Fruit fly (Drosophila melanogaster) whole organism, embryonic: ENCODE measurements around the gene Nep2.

Experiments
- Ada2b ChIP-seq: fragments of 200-800 bp; sonication (Bioruptor generic); IDR thresholded peaks from 2 replicates; pipeline ENCODE4 v1.3.6; 2022; ENCODE audit warnings: missing biosample characterization, missing genetic modification characterization
- Aef1 ChIP-seq: fragments of 200-800 bp; sonication (Bioruptor generic); IDR thresholded peaks from 3 replicates; pipeline ENCODE4 v1.3.6; 2022; ENCODE audit warnings: missing biosample characterization, missing genetic modification characterization
- B-H2 ChIP-seq: fragments of 200-800 bp; sonication (Bioruptor generic); optimal IDR thresholded peaks from 2 replicates; lab custom pipeline; 2018; ENCODE audit warnings: missing biosample characterization, mild to moderate bottlenecking, missing genetic modification characterization
- CG11560 ChIP-seq: fragments of 200-800 bp; sonication (Bioruptor generic); IDR thresholded peaks from 3 replicates; pipeline ENCODE4 v1.3.6; 2022; ENCODE audit warnings: missing biosample characterization, missing genetic modification characterization
- CG15514 ChIP-seq: fragments of 200-800 bp; sonication (Bioruptor generic); optimal IDR thresholded peaks from 3 replicates; lab custom pipeline; 2017; ENCODE audit warnings: missing biosample characterization, missing genetic modification characterization, mild to moderate bottlenecking, moderate library complexity, missing genetic modification reagents
- CG1602 ChIP-seq: fragments of 200-800 bp; sonication (Bioruptor generic); optimal IDR thresholded peaks from 3 replicates; lab custom pipeline; 2016; ENCODE audit warnings: missing biosample characterization, missing genetic modification characterization
- CG16779 ChIP-seq: fragments of 200-800 bp; sonication (Bioruptor generic); IDR thresholded peaks from 2 replicates; pipeline ENCODE4 v1.3.6; 2022; ENCODE audit warnings: missing biosample characterization, missing genetic modification characterization
- CG2199 ChIP-seq: fragments of 200-800 bp; sonication (Bioruptor generic); IDR thresholded peaks from 3 replicates; pipeline ENCODE4 v1.3.6; 2022; ENCODE audit warnings: missing biosample characterization, missing genetic modification characterization
- CG31388 ChIP-seq: fragments of 200-800 bp; sonication (Bioruptor generic); optimal IDR thresholded peaks from 2 replicates; lab custom pipeline; 2016; ENCODE audit warnings: missing biosample characterization, missing genetic modification characterization
- CG32772 ChIP-seq: fragments of 200-800 bp; sonication (Bioruptor generic); IDR thresholded peaks from 2 replicates; pipeline ENCODE4 v1.3.6; 2022; ENCODE audit warnings: missing biosample characterization, missing genetic modification characterization
- CG3407 ChIP-seq: fragments of 200-800 bp; sonication (Bioruptor generic); optimal IDR thresholded peaks from 2 replicates; lab custom pipeline; 2018; ENCODE audit warnings: missing biosample characterization, mild to moderate bottlenecking, missing genetic modification characterization
- CG4730 ChIP-seq: fragments of 200-800 bp; sonication (Bioruptor generic); IDR thresholded peaks from 2 replicates; pipeline ENCODE4 v1.3.6; 2022; ENCODE audit warnings: missing biosample characterization, missing genetic modification characterization
- CG4854 ChIP-seq: fragments of 200-800 bp; sonication (Bioruptor generic); optimal IDR thresholded peaks from 2 replicates; lab custom pipeline; 2016; ENCODE audit warnings: missing biosample characterization, missing genetic modification characterization, inconsistent platforms
- CG5245 ChIP-seq: fragments of 200-800 bp; sonication (Bioruptor generic); optimal IDR thresholded peaks from 3 replicates; lab custom pipeline; 2016; ENCODE audit warnings: missing biosample characterization, missing genetic modification characterization
- CG6791 ChIP-seq: fragments of 200-800 bp; sonication (Bioruptor generic); IDR thresholded peaks from 3 replicates; pipeline ENCODE4 v1.3.6; 2022; ENCODE audit warnings: missing biosample characterization, missing genetic modification characterization; ENCODE audit not compliant: partially characterized antibody
- CG7786 ChIP-seq: fragments of 200-800 bp; sonication (Bioruptor generic); optimal IDR thresholded peaks from 2 replicates; lab custom pipeline; 2016; ENCODE audit warnings: missing biosample characterization, missing genetic modification characterization
- CG9609 ChIP-seq: fragments of 200-800 bp; sonication (Bioruptor generic); optimal IDR thresholded peaks from 3 replicates; lab custom pipeline; 2016; ENCODE audit warnings: missing biosample characterization, missing genetic modification characterization
- D19B ChIP-seq: fragments of 200-800 bp; sonication (Bioruptor generic); optimal IDR thresholded peaks from 2 replicates; lab custom pipeline; 2017; ENCODE audit warnings: missing biosample characterization, mild to moderate bottlenecking, missing genetic modification characterization
- Dad ChIP-seq: fragments of 200-800 bp; sonication (Bioruptor generic); optimal IDR thresholded peaks from 3 replicates; lab custom pipeline; 2016; ENCODE audit warnings: missing biosample characterization, missing genetic modification characterization
- Drgx ChIP-seq: fragments of 200-800 bp; sonication (Bioruptor generic); IDR thresholded peaks from 2 replicates; pipeline ENCODE4 v1.3.6; 2022; ENCODE audit warnings: missing biosample characterization, missing genetic modification characterization
- ERR ChIP-seq: fragments of 200-800 bp; sonication (Bioruptor generic); optimal IDR thresholded peaks from 2 replicates; lab custom pipeline; 2016; ENCODE audit warnings: missing biosample characterization, missing genetic modification characterization
- Eip74EF ChIP-seq, 2 experiments: fragments of 200-800 bp in 1 of 2; fragments of >200 bp in 1 of 2; sonication (Bioruptor generic) in 1 of 2; optimal IDR thresholded peaks; 2 replicates each; lab custom pipeline; 2017 to 2019; ENCODE audit warnings: missing biosample characterization in 2 of 2, missing genetic modification characterization in 2 of 2, mild to moderate bottlenecking in 1 of 2, moderate library complexity in 1 of 2
- Elba2 ChIP-seq: fragments of 200-800 bp; sonication (Bioruptor generic); optimal IDR thresholded peaks from 3 replicates; lab custom pipeline; 2016; ENCODE audit warnings: missing biosample characterization, missing genetic modification characterization
- Fer1 ChIP-seq: fragments of 200-800 bp; sonication (Bioruptor generic); optimal IDR thresholded peaks from 2 replicates; lab custom pipeline; 2017; ENCODE audit warnings: missing biosample characterization, mild to moderate bottlenecking, missing genetic modification characterization
- Gsc ChIP-seq: fragments of 200-800 bp; sonication (Bioruptor generic); IDR thresholded peaks from 2 replicates; pipeline ENCODE4 v1.3.6; 2022; ENCODE audit warnings: missing biosample characterization, missing genetic modification characterization
- HLH4C ChIP-seq: fragments of 200-800 bp; sonication (Bioruptor generic); IDR thresholded peaks from 3 replicates; pipeline ENCODE4 v1.3.6; 2022; ENCODE audit warnings: missing biosample characterization, missing genetic modification characterization; ENCODE audit not compliant: partially characterized antibody
- Hr39 ChIP-seq: fragments of >200 bp; optimal IDR thresholded peaks from 2 replicates; lab custom pipeline; 2017
- Mrtf ChIP-seq: fragments of 200-800 bp; sonication (Bioruptor generic); IDR thresholded peaks from 3 replicates; pipeline ENCODE4 v1.3.6; 2022; ENCODE audit warnings: missing biosample characterization, missing genetic modification characterization
- Sry-δ ChIP-seq: fragments of 200-800 bp; sonication (Bioruptor generic); optimal IDR thresholded peaks from 2 replicates; lab custom pipeline; 2016; ENCODE audit warnings: missing biosample characterization, missing genetic modification characterization
- Stat92E ChIP-seq, 3 experiments: fragments of >200 bp in 2 of 3; fragments of 200-800 bp in 1 of 3; sonication (Bioruptor generic) in 1 of 3; optimal IDR thresholded peaks; 2 replicates each; lab custom pipeline; 2017 to 2019; ENCODE audit warnings: missing biosample characterization in 3 of 3, missing genetic modification characterization in 3 of 3, mild to moderate bottlenecking in 1 of 3, moderate library complexity in 1 of 3
- Trl ChIP-seq, 3 experiments: fragments of >200 bp in 2 of 3; fragments of 200-800 bp in 1 of 3; sonication (Bioruptor generic) in 1 of 3; optimal IDR thresholded peaks; 2 replicates in 1 of 3; 3 replicates in 2 of 3; lab custom pipeline; 2016 to 2017; ENCODE audit warnings: missing biosample characterization in 1 of 3, missing genetic modification characterization in 1 of 3
- Usf ChIP-seq: fragments of 200-800 bp; sonication (Bioruptor generic); optimal IDR thresholded peaks from 2 replicates; lab custom pipeline; 2017; ENCODE audit warnings: missing genotype, missing biosample characterization, missing genetic modification characterization
- br ChIP-seq: fragments of >200 bp; optimal IDR thresholded peaks from 2 replicates; lab custom pipeline; 2017
- cas ChIP-seq: fragments of 200-800 bp; sonication (Bioruptor generic); IDR thresholded peaks from 2 replicates; pipeline ENCODE4 v1.3.6; 2022; ENCODE audit warnings: missing biosample characterization, missing genetic modification characterization
- fd3F ChIP-seq: fragments of 200-800 bp; sonication (Bioruptor generic); optimal IDR thresholded peaks from 2 replicates; lab custom pipeline; 2018; ENCODE audit warnings: missing biosample characterization, mild to moderate bottlenecking, missing genetic modification characterization, moderate library complexity
- hbn ChIP-seq: fragments of 200-800 bp; sonication (Bioruptor generic); IDR thresholded peaks from 2 replicates; pipeline ENCODE4 v1.3.6; 2022; ENCODE audit warnings: missing biosample characterization, missing genetic modification characterization; ENCODE audit not compliant: partially characterized antibody
- her ChIP-seq: fragments of 200-800 bp; sonication (Bioruptor generic); optimal IDR thresholded peaks from 2 replicates; lab custom pipeline; 2016; ENCODE audit warnings: missing biosample characterization, missing genetic modification characterization
- ind ChIP-seq: fragments of 200-800 bp; sonication (Bioruptor generic); optimal IDR thresholded peaks from 3 replicates; lab custom pipeline; 2016; ENCODE audit warnings: missing biosample characterization, missing genetic modification characterization
- inv ChIP-seq: fragments of 200-800 bp; sonication (Bioruptor generic); IDR thresholded peaks from 2 replicates; pipeline ENCODE4 v1.3.6; 2022; ENCODE audit warnings: missing biosample characterization, missing genetic modification characterization; ENCODE audit not compliant: partially characterized antibody
- kay ChIP-seq: fragments of 200-800 bp; sonication (Bioruptor generic); optimal IDR thresholded peaks from 2 replicates; lab custom pipeline; 2016; ENCODE audit warnings: missing biosample characterization, missing genetic modification characterization
- mld ChIP-seq: fragments of 200-800 bp; sonication (Bioruptor generic); IDR thresholded peaks from 3 replicates; pipeline ENCODE4 v1.3.6; 2022; ENCODE audit warnings: missing biosample characterization, missing genetic modification characterization; ENCODE audit not compliant: partially characterized antibody
- prd ChIP-seq, 3 experiments: fragments of >200 bp in 2 of 3; fragments of 200-800 bp in 1 of 3; sonication (Bioruptor generic) in 1 of 3; optimal IDR thresholded peaks in 2 of 3; IDR thresholded peaks in 1 of 3; 2 replicates in 2 of 3; 3 replicates in 1 of 3; pipeline versions ENCODE4 v1.3.6 to Lab custom; 2017 to 2022; ENCODE audit warnings: missing biosample characterization in 1 of 3, missing genetic modification characterization in 1 of 3
- pros ChIP-seq: fragments of 200-800 bp; sonication (Bioruptor generic); optimal IDR thresholded peaks from 3 replicates; lab custom pipeline; 2019; ENCODE audit warnings: missing biosample characterization, mild to moderate bottlenecking, missing genetic modification characterization, moderate library complexity
- tap ChIP-seq: fragments of 200-800 bp; optimal IDR thresholded peaks from 3 replicates; lab custom pipeline; 2019; ENCODE audit warnings: missing biosample characterization, mild to moderate bottlenecking, missing genetic modification characterization, moderate library complexity
- vnd ChIP-seq: fragments of 200-800 bp; sonication (Bioruptor generic); IDR thresholded peaks from 3 replicates; pipeline ENCODE4 v1.3.6; 2022; ENCODE audit warnings: missing biosample characterization, missing genetic modification characterization; ENCODE audit not compliant: partially characterized antibody
- zen2 ChIP-seq: fragments of 200-800 bp; sonication (Bioruptor generic); IDR thresholded peaks from 3 replicates; pipeline ENCODE4 v1.3.6; 2022; ENCODE audit warnings: missing biosample characterization, missing genetic modification characterization; ENCODE audit not compliant: partially characterized antibody

Gene Nep2

dm6 chr3R:4746189-4746771 lies 14.6 kb upstream of the Nep2 start (continued):
- TF ChIP-seq CG3407 (GFP tag; lab: Kevin White, UChicago) (no peak), CG11560 (no peak), Fer1 (GFP tag; lab: Kevin White, UChicago) (peak; percentile 11), Sry-δ (GFP tag; lab: Kevin White, UChicago) (no peak), CG4730 (GFP tag; lab: Robert Waterston, UW) (no peak), ind (GFP tag; lab: Kevin White, UChicago) (no peak), vnd (GFP tag; lab: Robert Waterston, UW) (no peak), CG9609 (GFP tag; lab: Kevin White, UChicago) (no peak), CG5245 (no peak), Aef1 (GFP tag; lab: Robert Waterston, UW) (no peak), CG16779 (GFP tag; lab: Robert Waterston, UW) (no peak), her (GFP tag; lab: Kevin White, UChicago) (no peak), Dad (no peak), Drgx (GFP tag; lab: Robert Waterston, UW) (no peak), B-H2 (GFP tag; lab: Kevin White, UChicago) (no peak), Usf (no peak), CG15514 (GFP tag; lab: Kevin White, UChicago) (no peak), fd3F (GFP tag; lab: Kevin White, UChicago) (no peak), Ada2b (GFP tag; lab: Robert Waterston, UW) (no peak)

- TF ChIP-seq CG31388, result no peak
- TF ChIP-seq Gsc, result no peak
- TF ChIP-seq Eip74EF (GFP tag; optimal IDR thresholded peaks at IDR 0.05; lab: Kevin White, UChicago), result no peak
- TF ChIP-seq Hr39 (lab: Kevin White, UChicago), result peak; percentile 77
- TF ChIP-seq cas (GFP tag; lab: Robert Waterston, UW), result no peak
- TF ChIP-seq ERR (GFP tag; lab: Kevin White, UChicago), result no peak
- peak in 1 of 3 experiments; percentile 79 for TF ChIP-seq Stat92E (GFP tag; optimal IDR thresholded peaks at IDR 0.05; lab: Kevin White, UChicago)
- no peak for TF ChIP-seq br (lab: Kevin White, UChicago)
- no peak for TF ChIP-seq Mrtf
These were observed 13.9 kb upstream of the Nep2 start for dm6 chr3R:4745544-4745943.

- no peak for TF ChIP-seq kay (GFP tag; lab: Kevin White, UChicago)
- TF ChIP-seq zen2 (GFP tag; lab: Robert Waterston, UW), result no peak
- no peak for TF ChIP-seq tap (tag; lab: Kevin White, UChicago)
- no peak for TF ChIP-seq CG15514 (GFP tag; lab: Kevin White, UChicago)
- TF ChIP-seq mld (GFP tag; lab: Robert Waterston, UW), result peak; percentile 78; the same call in 2 of the 3 replicates
- no peak for TF ChIP-seq hbn (GFP tag; lab: Robert Waterston, UW)
- TF ChIP-seq CG7786, result no peak
- no peak for TF ChIP-seq prd (optimal IDR thresholded peaks at IDR 0.05; lab: Kevin White, UChicago)
- no peak for TF ChIP-seq prd (GFP tag; IDR thresholded peaks at IDR 0.05; lab: Robert Waterston, UW)
- TF ChIP-seq Trl (optimal IDR thresholded peaks at IDR 0.05; lab: Kevin White, UChicago), result peak; percentile 77 to 83
- no peak for TF ChIP-seq Trl (GFP tag; optimal IDR thresholded peaks at IDR 0.05; lab: Kevin White, UChicago)
- TF ChIP-seq CG32772 (GFP tag; lab: Robert Waterston, UW), result peak; percentile 17; the same call in 1 of the 2 replicates
- TF ChIP-seq CG6791 (GFP tag; lab: Robert Waterston, UW), result peak; percentile 82
- no peak for TF ChIP-seq Elba2 (GFP tag; lab: Kevin White, UChicago)
- peak; percentile 45; the same call in 1 of the 3 replicates for TF ChIP-seq CG2199 (GFP tag; lab: Robert Waterston, UW)
- TF ChIP-seq D19B (GFP tag; lab: Kevin White, UChicago), result peak; percentile 67
- peak; percentile 16; the same call in 1 of the 2 replicates for TF ChIP-seq inv (GFP tag; lab: Robert Waterston, UW)
- TF ChIP-seq CG4854 (GFP tag; lab: Kevin White, UChicago), result no peak
- TF ChIP-seq HLH4C (GFP tag; lab: Robert Waterston, UW), result peak; percentile 84
- TF ChIP-seq CG1602 (GFP tag; lab: Kevin White, UChicago), result no peak
- peak; percentile 92 for TF ChIP-seq pros (GFP tag; lab: Kevin White, UChicago)
These were observed 9.2 kb upstream of the Nep2 start for dm6 chr3R:4740592-4741500.
